Fruit fly (Drosophila melanogaster) S2 (cell line): Measurements from ENCODE around the gene CG13255.

Experiments
- CG8478 ChIP-seq: fragments of >200 bp; optimal IDR thresholded peaks from 2 replicates; lab custom pipeline; 2018
- CTCF ChIP-seq, 2 experiments: fragments of >200 bp; optimal IDR thresholded peaks; 2 replicates each; lab custom pipeline; 2018

- TF ChIP-seq CG8478 (lab: Kevin White, UChicago) (no peak), CTCF (optimal IDR thresholded peaks at IDR 0.05; lab: Kevin White, UChicago) (no peak)
Observed at dm6 chr3L:20883969-20884368, 46.7 kb downstream of the CG13255 start.
